Worm (Caenorhabditis elegans) whole organism, late embryonic: Measurements from ENCODE around the gene B0507.7.

Experiments used
- C08G9.2 ChIP-seq: sonication (generic microtip); optimal IDR thresholded peaks from 2 replicates; lab custom pipeline; 2016; ENCODE audit warnings: mild to moderate bottlenecking, missing genetic modification characterization, moderate library complexity, missing compliant biosample characterization
- C38D4.7 ChIP-seq: fragments of 200-800 bp; sonication (Bioruptor generic); optimal IDR thresholded peaks from 2 replicates; lab custom pipeline; 2018; ENCODE audit warnings: mild to moderate bottlenecking, missing genetic modification characterization, moderate library complexity, missing compliant biosample characterization
- K02D7.2 ChIP-seq: sonication (generic microtip); optimal IDR thresholded peaks from 2 replicates; lab custom pipeline; 2017; ENCODE audit warnings: mild to moderate bottlenecking, missing genetic modification characterization, missing compliant biosample characterization
- T23F11.4 ChIP-seq: fragments of 200-800 bp; sonication (Bioruptor generic); optimal IDR thresholded peaks from 2 replicates; lab custom pipeline; 2018; ENCODE audit warnings: mild to moderate bottlenecking, missing genetic modification characterization, missing compliant biosample characterization
- Y22D7AL.16 ChIP-seq: sonication (generic microtip); optimal IDR thresholded peaks from 2 replicates; lab custom pipeline; 2016; ENCODE audit warnings: missing genetic modification characterization, missing compliant biosample characterization
- ahr-1 ChIP-seq: sonication (generic microtip); optimal IDR thresholded peaks from 2 replicates; lab custom pipeline; 2016; ENCODE audit warnings: missing genetic modification characterization, missing compliant biosample characterization
- ama-1 ChIP-seq: fragments of 150-350 bp; optimal IDR thresholded peaks from 2 replicates; lab custom pipeline; 2014
- ceh-14 ChIP-seq: sonication (generic microtip); optimal IDR thresholded peaks from 2 replicates; lab custom pipeline; 2016; ENCODE audit warnings: missing genotype, missing genetic modification characterization, missing compliant biosample characterization
- ceh-19 ChIP-seq: fragments of 200-800 bp; sonication (Bioruptor generic); optimal IDR thresholded peaks from 2 replicates; lab custom pipeline; 2018; ENCODE audit warnings: mild to moderate bottlenecking, missing genetic modification characterization, missing compliant biosample characterization
- ceh-2 ChIP-seq: sonication (generic microtip); optimal IDR thresholded peaks from 2 replicates; lab custom pipeline; 2016; ENCODE audit warnings: missing genotype, missing genetic modification characterization, missing compliant biosample characterization
- ceh-24 ChIP-seq: sonication (generic microtip); optimal IDR thresholded peaks from 2 replicates; lab custom pipeline; 2016; ENCODE audit warnings: mild to moderate bottlenecking, missing genetic modification characterization, missing compliant biosample characterization
- ceh-31 ChIP-seq: sonication (generic microtip); optimal IDR thresholded peaks from 2 replicates; lab custom pipeline; 2016; ENCODE audit warnings: missing genetic modification characterization, missing compliant biosample characterization
- ceh-34 ChIP-seq: sonication (generic microtip); optimal IDR thresholded peaks from 2 replicates; lab custom pipeline; 2016; ENCODE audit warnings: mild to moderate bottlenecking, missing genetic modification characterization, missing compliant biosample characterization
- ceh-45 ChIP-seq: fragments of 200-800 bp; sonication (Bioruptor generic); IDR thresholded peaks from 2 replicates; pipeline ENCODE4 v1.3.6; 2022; ENCODE audit warnings: missing genetic modification reagents, missing genetic modification characterization, missing compliant biosample characterization
- che-1 ChIP-seq: sonication (generic microtip); optimal IDR thresholded peaks from 2 replicates; lab custom pipeline; 2016; ENCODE audit warnings: mild to moderate bottlenecking, missing genetic modification characterization, missing compliant biosample characterization
- dve-1 ChIP-seq: sonication (generic microtip); optimal IDR thresholded peaks from 2 replicates; lab custom pipeline; 2017; ENCODE audit warnings: antibody characterized with exemption, mild to moderate bottlenecking, missing genetic modification characterization, missing compliant biosample characterization
- eyg-1 ChIP-seq: sonication (generic microtip); optimal IDR thresholded peaks from 2 replicates; lab custom pipeline; 2016; ENCODE audit warnings: missing genotype, missing genetic modification characterization, missing compliant biosample characterization
- fax-1 ChIP-seq: sonication (generic microtip); optimal IDR thresholded peaks from 2 replicates; lab custom pipeline; 2016; ENCODE audit warnings: missing genotype, missing genetic modification characterization, missing compliant biosample characterization
- hlh-13 ChIP-seq: fragments of 200-800 bp; sonication (Bioruptor generic); optimal IDR thresholded peaks from 2 replicates; lab custom pipeline; 2018; ENCODE audit warnings: mild to moderate bottlenecking, missing genetic modification characterization, missing compliant biosample characterization
- hlh-15 ChIP-seq: sonication (generic microtip); optimal IDR thresholded peaks from 2 replicates; lab custom pipeline; 2016; ENCODE audit warnings: missing genetic modification characterization, missing compliant biosample characterization
- hlh-6 ChIP-seq: sonication (generic microtip); optimal IDR thresholded peaks from 2 replicates; lab custom pipeline; 2016; ENCODE audit warnings: missing genotype, missing genetic modification characterization, missing compliant biosample characterization
- hlh-8 ChIP-seq: sonication (generic microtip); optimal IDR thresholded peaks from 2 replicates; lab custom pipeline; 2016; ENCODE audit warnings: missing genotype, missing genetic modification characterization, missing compliant biosample characterization
- lim-6 ChIP-seq: sonication (generic microtip); optimal IDR thresholded peaks from 2 replicates; lab custom pipeline; 2016; ENCODE audit warnings: missing genetic modification characterization, missing compliant biosample characterization
- nhr-11 ChIP-seq: fragments of 150-350 bp; optimal IDR thresholded peaks from 2 replicates; lab custom pipeline; 2014; ENCODE audit warnings: missing biosample characterization, missing genetic modification characterization
- npax-4 ChIP-seq: sonication (generic microtip); optimal IDR thresholded peaks from 2 replicates; lab custom pipeline; 2016; ENCODE audit warnings: missing genetic modification characterization, missing compliant biosample characterization
- pag-3 ChIP-seq: sonication (generic microtip); optimal IDR thresholded peaks from 2 replicates; lab custom pipeline; 2016; ENCODE audit warnings: missing compliant biosample characterization, missing genetic modification characterization, borderline replicate concordance
- pat-9 ChIP-seq: fragments of 200-800 bp; sonication (Bioruptor generic); optimal IDR thresholded peaks from 2 replicates; lab custom pipeline; 2018; ENCODE audit warnings: mild to moderate bottlenecking, missing genetic modification characterization, moderate library complexity, missing compliant biosample characterization
- pax-1 ChIP-seq: fragments of 150-350 bp; optimal IDR thresholded peaks from 2 replicates; lab custom pipeline; 2014; ENCODE audit warnings: missing biosample characterization, missing genetic modification characterization
- pros-1 ChIP-seq: fragments of 150-350 bp; optimal IDR thresholded peaks from 2 replicates; lab custom pipeline; 2014; ENCODE audit warnings: missing biosample characterization, missing genetic modification reagents, missing genetic modification characterization
- ref-2 ChIP-seq: sonication (generic microtip); optimal IDR thresholded peaks from 2 replicates; lab custom pipeline; 2016; ENCODE audit warnings: missing genetic modification characterization, missing compliant biosample characterization
- sdc-2 ChIP-seq: sonication (generic microtip); optimal IDR thresholded peaks from 2 replicates; lab custom pipeline; 2016; ENCODE audit warnings: missing genotype, missing genetic modification characterization, missing compliant biosample characterization
- sox-2 ChIP-seq: fragments of 200-800 bp; sonication (Bioruptor generic); IDR thresholded peaks from 2 replicates; pipeline ENCODE4 v1.3.6; 2022; ENCODE audit warnings: missing genetic modification reagents, missing genetic modification characterization, missing compliant biosample characterization
- sox-4 ChIP-seq: sonication (generic microtip); optimal IDR thresholded peaks from 2 replicates; lab custom pipeline; 2017; ENCODE audit warnings: mild to moderate bottlenecking, missing genetic modification characterization, inconsistent platforms, missing compliant biosample characterization
- syd-9 ChIP-seq: sonication (generic microtip); optimal IDR thresholded peaks from 2 replicates; lab custom pipeline; 2016; ENCODE audit warnings: mild to moderate bottlenecking, missing genetic modification characterization, moderate library complexity, missing compliant biosample characterization
- tbx-2 ChIP-seq: sonication (generic microtip); optimal IDR thresholded peaks from 2 replicates; lab custom pipeline; 2016; ENCODE audit warnings: missing genetic modification characterization, missing compliant biosample characterization
- unc-3 ChIP-seq, 2 experiments: fragments of 200-800 bp in 1 of 2; sonication (Bioruptor generic) in 1 of 2; sonication (generic microtip) in 1 of 2; conservative IDR thresholded peaks in 1 of 2; optimal IDR thresholded peaks in 1 of 2; 2 replicates each; pipeline versions ENCODE4 v1.3.6 to Lab custom; 2016 to 2022; ENCODE audit warnings: missing compliant biosample characterization in 2 of 2, missing genetic modification characterization in 2 of 2, missing genetic modification reagents in 1 of 2
- unc-42 ChIP-seq: sonication (generic microtip); optimal IDR thresholded peaks from 2 replicates; lab custom pipeline; 2016; ENCODE audit warnings: missing genotype, missing genetic modification characterization, missing compliant biosample characterization
- unc-55 ChIP-seq: sonication (generic microtip); optimal IDR thresholded peaks from 2 replicates; lab custom pipeline; 2017; ENCODE audit warnings: missing biosample characterization, missing genetic modification reagents, missing genetic modification characterization
- zip-5 ChIP-seq: sonication (generic microtip); optimal IDR thresholded peaks from 2 replicates; lab custom pipeline; 2016; ENCODE audit warnings: missing genetic modification characterization, missing compliant biosample characterization
- ztf-16 ChIP-seq: sonication (generic microtip); optimal IDR thresholded peaks from 2 replicates; lab custom pipeline; 2017; ENCODE audit warnings: missing genetic modification characterization, missing compliant biosample characterization

The B0507.7 gene

ce11 chrV:8732934-8733333, 25.6 kb downstream of the B0507.7 start, which contains the start of gene ZC196.4:
Gene ZC196.4 (plus strand): TSS chrV:8733106.
- TF ChIP-seq hlh-15 (tag; lab: Kevin White, UChicago) (no peak), lim-6 (no peak), C38D4.7 (GFP tag; lab: Kevin White, UChicago) (no peak), nhr-11 (tag; lab: Kevin White, UChicago) (no peak), eyg-1 (tag; lab: Kevin White, UChicago) (no peak), pros-1 (no peak), T23F11.4 (GFP tag; lab: Kevin White, UChicago) (no peak), C08G9.2 (tag; lab: Kevin White, UChicago) (no peak)
- TF ChIP-seq, all 69 proteins: peak for 0

DNA sequence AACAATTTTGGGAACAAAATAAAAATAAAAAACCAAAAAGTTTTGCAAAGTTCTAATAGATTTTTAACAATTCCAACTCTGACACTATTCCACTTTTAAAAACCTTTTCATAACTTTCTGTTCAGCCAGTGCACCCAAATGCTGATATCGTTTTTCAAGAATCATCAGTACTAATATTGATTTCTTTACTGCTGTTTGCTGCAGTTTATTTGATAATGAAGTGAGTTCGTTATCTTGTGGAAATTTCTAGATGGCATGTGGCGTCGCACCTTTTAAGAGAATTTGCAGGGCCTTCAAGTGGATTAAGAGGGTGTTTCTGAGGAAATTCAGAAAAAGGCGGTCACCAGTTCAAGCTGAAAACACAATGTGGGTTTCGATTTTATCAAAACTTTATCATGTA, 27.5 kb downstream of the B0507.7 start:
- TF ChIP-seq ceh-19 (GFP tag; lab: Kevin White, UChicago) (no peak), C08G9.2 (tag; lab: Kevin White, UChicago) (no peak), unc-55 (GFP tag; lab: Kevin White, UChicago) (no peak), pat-9 (no peak), ceh-45 (no peak), zip-5 (tag; lab: Kevin White, UChicago) (no peak), syd-9 (tag; lab: Kevin White, UChicago) (no peak), ceh-14 (tag; lab: Kevin White, UChicago) (no peak), npax-4 (tag; lab: Kevin White, UChicago) (no peak), lim-6 (no peak), Y22D7AL.16 (tag; lab: Kevin White, UChicago) (no peak), pag-3 (tag; lab: Kevin White, UChicago) (no peak), sdc-2 (tag; lab: Kevin White, UChicago) (no peak), eyg-1 (tag; lab: Kevin White, UChicago) (no peak), unc-42 (tag; lab: Kevin White, UChicago) (no peak), hlh-6 (tag; lab: Kevin White, UChicago) (no peak), sox-2 (no peak), che-1 (tag; lab: Kevin White, UChicago) (no peak), ceh-2 (tag; lab: Kevin White, UChicago) (no peak), tbx-2 (tag; lab: Kevin White, UChicago) (no peak)

DNA sequence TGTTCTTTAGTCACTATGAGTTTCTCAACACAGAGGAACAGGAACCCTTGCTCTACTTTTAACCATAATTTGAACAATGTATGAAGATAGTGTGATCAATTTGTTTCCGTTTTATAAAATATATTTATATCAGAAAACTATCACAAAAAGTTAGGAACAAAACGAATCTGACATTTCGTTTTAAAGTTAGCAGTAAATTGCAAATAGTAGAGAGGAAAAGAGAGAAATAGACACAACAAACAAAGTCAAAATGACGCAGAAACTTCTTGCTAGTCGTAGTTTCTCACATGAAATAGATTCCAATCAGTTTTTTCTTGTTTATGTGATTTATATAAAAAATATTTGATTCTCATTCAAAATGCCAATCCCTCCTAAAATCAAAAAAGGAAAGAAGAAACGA, 29.4 kb downstream of the B0507.7 start, which contains the start of gene ZC196.5:
TSS of gene ZC196.5 (plus strand) at position 301 of the 400 bp plus-strand sequence.
- TF ChIP-seq ztf-16 (tag; lab: Kevin White, UChicago) (no peak), dve-1 (tag; lab: Kevin White, UChicago) (no peak), sdc-2 (tag; lab: Kevin White, UChicago) (no peak), fax-1 (tag; lab: Kevin White, UChicago) (no peak), ceh-45 (no peak), Y22D7AL.16 (tag; lab: Kevin White, UChicago) (no peak), unc-3 (GFP tag; conservative IDR thresholded peaks at IDR 0.05; lab: Robert Waterston, UW) (no peak), unc-3 (tag; optimal IDR thresholded peaks at IDR 0.05; lab: Kevin White, UChicago) (no peak), pat-9 (no peak), ceh-34 (tag; lab: Kevin White, UChicago) (no peak), ahr-1 (tag; lab: Kevin White, UChicago) (no peak), hlh-15 (tag; lab: Kevin White, UChicago) (no peak), npax-4 (tag; lab: Kevin White, UChicago) (no peak), hlh-6 (tag; lab: Kevin White, UChicago) (no peak), ref-2 (tag; lab: Kevin White, UChicago) (no peak), syd-9 (tag; lab: Kevin White, UChicago) (no peak), C08G9.2 (tag; lab: Kevin White, UChicago) (no peak)

- TF ChIP-seq sdc-2 (tag; lab: Kevin White, UChicago) (no peak), K02D7.2 (no peak), hlh-13 (GFP tag; lab: Kevin White, UChicago) (no peak), ama-1 (lab: Kevin White, UChicago) (no peak), unc-42 (tag; lab: Kevin White, UChicago) (no peak), syd-9 (tag; lab: Kevin White, UChicago) (no peak), ceh-31 (no peak), ref-2 (tag; lab: Kevin White, UChicago) (no peak), ceh-24 (tag; lab: Kevin White, UChicago) (no peak), hlh-6 (tag; lab: Kevin White, UChicago) (no peak), pax-1 (no peak), T23F11.4 (GFP tag; lab: Kevin White, UChicago) (no peak), sox-4 (tag; lab: Kevin White, UChicago) (no peak), hlh-8 (no peak)
Measured at ce11 chrV:8727077-8727476, 31.4 kb downstream of the B0507.7 start, which contains the start of gene ZC196.9. Gene ZC196.9 (minus strand): TSS chrV:8727177.
